Worm (Caenorhabditis elegans) whole organism, dauer: ENCODE measurements around the gene F13H8.6.

ENCODE experiments used
- unc-62 ChIP-seq: sonication (generic microtip); optimal IDR thresholded peaks from 2 replicates; lab custom pipeline; 2017; ENCODE audit warnings: missing biosample characterization, missing genetic modification reagents, missing genetic modification characterization

The F13H8.6 gene

ce11 chrII:6286865-6287264 lies at the start of gene F13H8.6:
F13H8.6 (minus strand) TSS chrII:6286965.
- no peak for TF ChIP-seq unc-62

ce11 chrII:6335358-6335757 lies 48.6 kb upstream of the F13H8.6 start, which contains the start of gene C32D5.14:
C32D5.14 (plus strand) TSS chrII:6335488.
- TF ChIP-seq unc-62 = no peak

ce11 chrII:6334745-6335260 lies 48.0 kb upstream of the F13H8.6 start:
- no peak for TF ChIP-seq unc-62

- TF ChIP-seq unc-62 = no peak
These were observed 47.1 kb upstream of the F13H8.6 start, which contains the start of gene ttc-39B for ce11 chrII:6333887-6334286. ttc-39B (minus strand) TSS chrII:6333987.

ce11 chrII:6331222-6331830 lies 44.6 kb upstream of the F13H8.6 start, which contains the start of gene set-4:
set-4 (minus strand) TSS chrII:6331341.
- no peak for TF ChIP-seq unc-62

ce11 chrII:6328672-6329071 lies 41.9 kb upstream of the F13H8.6 start:
- TF ChIP-seq unc-62 = no peak

- no peak for TF ChIP-seq unc-62
These were observed 40.6 kb upstream of the F13H8.6 start for ce11 chrII:6327317-6327716.

ce11 chrII:6324086-6324485 lies 37.3 kb upstream of the F13H8.6 start, which contains the start of gene sma-6:
sma-6 (plus strand) TSS chrII:6324484.
- no peak for TF ChIP-seq unc-62

ce11 chrII:6322979-6323378 lies 36.2 kb upstream of the F13H8.6 start, which contains the start of gene C32D5.4:
C32D5.4 (minus strand) TSS chrII:6323079.
- TF ChIP-seq unc-62 = no peak

ce11 chrII:6322081-6322480 lies 35.3 kb upstream of the F13H8.6 start:
- TF ChIP-seq unc-62 = no peak

ce11 chrII:6320655-6321388 lies 34.1 kb upstream of the F13H8.6 start, which contains the start of gene efr-3:
efr-3 (minus strand) TSS chrII:6321159.
- no peak for TF ChIP-seq unc-62

ce11 chrII:6311888-6312287 lies 25.1 kb upstream of the F13H8.6 start:
- no peak for TF ChIP-seq unc-62

- TF ChIP-seq unc-62 = no peak
These were observed 24.7 kb upstream of the F13H8.6 start for ce11 chrII:6311459-6311858.

ce11 chrII:6309198-6309597 lies 22.4 kb upstream of the F13H8.6 start, which contains the start of gene glb-10:
glb-10 (minus strand) TSS chrII:6309298.
- no peak for TF ChIP-seq unc-62

ce11 chrII:6306125-6306524 lies 19.4 kb upstream of the F13H8.6 start, which contains the start of gene C29F5.8:
C29F5.8 (plus strand) TSS chrII:6306425.
- no peak for TF ChIP-seq unc-62

ce11 chrII:6303209-6303740 lies 16.5 kb upstream of the F13H8.6 start, which contains the start of gene C29F5.1:
C29F5.1 (plus strand) TSS chrII:6303525.
- TF ChIP-seq unc-62 = no peak

- no peak for TF ChIP-seq unc-62
These were observed 7.5 kb upstream of the F13H8.6 start, which contains the start of gene mps-1 for ce11 chrII:6294261-6294660. mps-1 (minus strand) TSS chrII:6294361.
